Worm (Caenorhabditis elegans) whole organism, midembryonic: ENCODE results near the gene wht-7.
A peak's percentile ranks its signal among the peaks of the same experiment; 100 is the strongest.

Experiments used
- T22C8.4 ChIP-seq: fragments of 200-800 bp; sonication (Bioruptor generic); IDR thresholded peaks from 2 replicates; pipeline ENCODE4 v1.3.6; 2022; ENCODE audit warnings: missing genetic modification characterization, missing compliant biosample characterization
- cog-1 ChIP-seq: sonication (generic microtip); optimal IDR thresholded peaks from 2 replicates; lab custom pipeline; 2016; ENCODE audit warnings: missing genetic modification characterization, missing compliant biosample characterization
- flt-1 ChIP-seq: fragments of 200-800 bp; sonication (Bioruptor generic); IDR thresholded peaks from 2 replicates; pipeline ENCODE4 v1.3.6; 2022; ENCODE audit warnings: missing genetic modification characterization, missing compliant biosample characterization
- klf-2 ChIP-seq: fragments of 200-800 bp; sonication (Bioruptor generic); conservative IDR thresholded peaks from 2 replicates; pipeline ENCODE4 v1.3.6; 2022; ENCODE audit warnings: missing genetic modification reagents, missing genetic modification characterization, missing compliant biosample characterization
- med-1 ChIP-seq: sonication (generic microtip); optimal IDR thresholded peaks from 2 replicates; lab custom pipeline; 2017; ENCODE audit warnings: missing genetic modification characterization, mild to moderate bottlenecking, missing compliant biosample characterization, antibody characterized with exemption, missing genetic modification reagents; ENCODE audit not compliant: insufficient read depth
- ref-1 ChIP-seq: fragments of 200-800 bp; sonication (Bioruptor generic); conservative IDR thresholded peaks from 2 replicates; pipeline ENCODE4 v1.3.6; 2022; ENCODE audit warnings: missing genetic modification reagents, missing genetic modification characterization, missing compliant biosample characterization
- tab-1 ChIP-seq: fragments of 200-800 bp; sonication (Bioruptor generic); IDR thresholded peaks from 2 replicates; pipeline ENCODE4 v1.3.6; 2022; ENCODE audit warnings: missing genetic modification characterization, missing compliant biosample characterization
- ztf-23 ChIP-seq: fragments of 200-800 bp; sonication (Bioruptor generic); IDR thresholded peaks from 2 replicates; pipeline ENCODE4 v1.3.6; 2022; ENCODE audit warnings: missing genetic modification reagents, missing genetic modification characterization, missing compliant biosample characterization
- ztf-29 ChIP-seq: fragments of 200-800 bp; sonication (Bioruptor generic); IDR thresholded peaks from 2 replicates; pipeline ENCODE4 v1.3.6; 2022; ENCODE audit warnings: missing genetic modification reagents, missing genetic modification characterization, missing compliant biosample characterization

Gene wht-7

DNA sequence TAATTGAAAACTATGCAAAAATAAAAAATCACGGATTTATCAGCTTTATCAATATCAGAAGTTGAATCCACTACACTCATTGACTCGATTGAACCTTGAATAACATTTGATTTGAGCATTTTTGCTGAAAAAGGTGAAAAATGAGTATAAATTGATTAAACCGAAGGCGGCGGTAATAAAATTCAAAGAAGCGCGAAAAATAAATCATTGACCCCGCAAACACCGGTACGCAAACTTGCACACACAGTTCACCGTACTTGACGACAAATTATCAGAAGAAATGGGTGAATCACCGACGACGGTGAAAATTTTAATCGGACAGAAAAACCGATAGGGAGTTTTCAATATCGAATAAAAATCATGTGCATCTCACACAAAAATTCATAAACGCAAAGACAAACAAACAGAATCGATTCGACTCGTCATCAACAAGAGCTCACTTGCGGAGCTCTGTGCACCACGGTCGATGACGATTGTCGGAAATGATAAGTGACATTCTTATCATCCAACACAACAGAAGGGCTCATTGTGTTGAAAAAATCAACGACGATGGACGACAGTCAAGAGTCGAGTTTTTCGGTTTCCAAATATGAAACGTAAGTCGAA lies at the start of gene wht-7, which contains the start of gene Y42G9A.1:
TSS of gene wht-7 (minus strand) at position 131 of the 606 bp plus-strand sequence.
TSS of gene Y42G9A.1 (plus strand) at position 495 of the 606 bp plus-strand sequence.
- TF ChIP-seq ref-1 (GFP tag; lab: Robert Waterston, UW) (no peak), tab-1 (GFP tag; lab: Robert Waterston, UW) (no peak), med-1 (no peak), T22C8.4 (GFP tag; lab: Robert Waterston, UW) (no peak), cog-1 (tag; lab: Kevin White, UChicago) (no peak), klf-2 (GFP tag; lab: Robert Waterston, UW) (no peak), ztf-23 (GFP tag; lab: Robert Waterston, UW) (no peak), flt-1 (no peak), ztf-29 (GFP tag; lab: Robert Waterston, UW) (no peak)

DNA sequence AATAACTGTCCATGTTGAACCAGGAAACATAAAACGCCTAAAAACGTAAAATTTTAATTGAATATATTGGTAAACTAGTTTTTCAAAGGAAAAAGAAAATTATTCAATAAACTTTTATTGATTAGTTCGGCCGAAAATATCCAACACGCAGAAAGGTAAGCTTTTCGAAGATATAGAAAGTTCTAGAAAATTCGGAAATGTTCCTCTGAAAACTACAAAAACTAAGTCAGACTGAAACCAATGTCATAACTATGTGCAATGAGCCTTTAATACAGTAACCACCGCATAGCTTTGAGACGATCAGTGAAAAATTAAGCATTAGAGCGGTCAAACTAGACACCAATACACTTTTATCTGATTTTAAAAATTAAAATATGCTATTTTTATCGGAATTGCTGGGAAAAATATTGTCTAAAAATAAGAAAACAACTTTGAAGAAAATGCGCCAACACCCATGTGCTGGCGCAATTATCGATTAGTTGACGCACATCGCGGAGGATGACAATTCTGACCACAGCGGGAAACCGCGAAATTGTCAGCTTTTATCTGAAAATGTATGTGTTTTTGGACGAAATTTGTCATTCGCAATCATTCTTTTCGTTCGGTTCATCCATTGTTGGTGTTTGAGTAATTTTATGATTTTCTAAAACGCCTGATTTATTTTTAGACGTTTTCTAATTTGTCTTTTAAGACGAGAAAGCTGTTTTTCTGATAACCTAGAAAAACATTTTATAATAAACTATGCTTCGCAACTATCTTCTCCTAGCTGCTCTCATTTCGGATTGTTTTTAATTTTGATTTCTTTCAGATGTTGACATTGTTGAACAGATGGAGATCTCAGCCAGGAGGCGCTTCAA lies 49.2 kb upstream of the wht-7 start, which contains the start of the genes C23G10.7 and rpn-2:
TSS of gene C23G10.7 (minus strand) at position 37 of the 857 bp plus-strand sequence.
TSS of gene rpn-2 (plus strand) at position 807 of the 857 bp plus-strand sequence.
- TF ChIP-seq ref-1 (GFP tag; lab: Robert Waterston, UW) (no peak), ztf-29 (GFP tag; lab: Robert Waterston, UW) (no peak), T22C8.4 (GFP tag; lab: Robert Waterston, UW) (peak; percentile 76), cog-1 (tag; lab: Kevin White, UChicago) (no peak), ztf-23 (GFP tag; lab: Robert Waterston, UW) (peak; percentile 74), klf-2 (GFP tag; lab: Robert Waterston, UW) (no peak)

DNA sequence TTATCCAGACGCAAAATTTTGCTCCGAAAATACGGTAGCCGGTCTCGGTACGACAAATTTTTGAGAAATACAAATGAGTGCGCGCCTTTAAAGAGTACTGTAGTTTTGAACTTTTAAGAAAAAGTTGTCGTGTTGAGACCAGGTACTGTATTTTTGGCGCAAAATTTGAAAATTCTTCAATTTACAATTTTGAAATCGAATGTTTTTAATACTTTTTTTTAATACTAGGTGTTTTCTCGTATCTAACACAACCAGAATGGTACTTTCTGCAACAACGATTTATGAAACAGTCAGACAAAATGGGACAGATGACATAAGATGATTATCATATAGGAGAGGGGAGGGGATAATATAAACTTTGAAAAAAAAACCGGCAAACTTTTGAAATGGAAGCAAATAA lies 46.3 kb upstream of the wht-7 start:
- TF ChIP-seq ztf-23 (GFP tag; lab: Robert Waterston, UW) (no peak), ztf-29 (GFP tag; lab: Robert Waterston, UW) (no peak), med-1 (no peak), tab-1 (GFP tag; lab: Robert Waterston, UW) (no peak), T22C8.4 (GFP tag; lab: Robert Waterston, UW) (no peak), ref-1 (GFP tag; lab: Robert Waterston, UW) (no peak), cog-1 (tag; lab: Kevin White, UChicago) (no peak), flt-1 (no peak)

DNA sequence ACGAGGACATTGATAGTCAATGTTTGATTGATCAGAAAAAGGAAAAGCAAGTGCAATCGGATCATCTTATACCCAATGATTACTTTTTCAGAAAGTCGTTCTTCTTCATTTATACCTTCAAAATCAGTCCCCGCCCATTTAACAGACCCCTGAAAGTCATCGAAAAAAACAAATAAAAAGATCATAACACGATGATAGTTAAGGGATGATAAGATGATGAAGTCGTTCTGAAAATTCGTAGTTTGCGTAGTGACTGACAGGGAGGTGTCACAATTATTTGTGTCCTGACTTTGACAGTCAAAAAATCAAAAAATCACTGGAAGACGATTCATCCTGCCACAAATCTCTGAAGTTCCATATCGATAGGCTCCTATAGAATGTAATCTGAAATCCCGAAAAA lies 45.1 kb upstream of the wht-7 start, which contains the start of gene ugt-66:
TSS of gene ugt-66 (minus strand) at position 101 of the 400 bp plus-strand sequence.
- TF ChIP-seq flt-1 (no peak), tab-1 (GFP tag; lab: Robert Waterston, UW) (no peak), ztf-23 (GFP tag; lab: Robert Waterston, UW) (no peak), klf-2 (GFP tag; lab: Robert Waterston, UW) (no peak), ztf-29 (GFP tag; lab: Robert Waterston, UW) (no peak), med-1 (no peak), ref-1 (GFP tag; lab: Robert Waterston, UW) (no peak), cog-1 (tag; lab: Kevin White, UChicago) (no peak), T22C8.4 (GFP tag; lab: Robert Waterston, UW) (no peak)

DNA sequence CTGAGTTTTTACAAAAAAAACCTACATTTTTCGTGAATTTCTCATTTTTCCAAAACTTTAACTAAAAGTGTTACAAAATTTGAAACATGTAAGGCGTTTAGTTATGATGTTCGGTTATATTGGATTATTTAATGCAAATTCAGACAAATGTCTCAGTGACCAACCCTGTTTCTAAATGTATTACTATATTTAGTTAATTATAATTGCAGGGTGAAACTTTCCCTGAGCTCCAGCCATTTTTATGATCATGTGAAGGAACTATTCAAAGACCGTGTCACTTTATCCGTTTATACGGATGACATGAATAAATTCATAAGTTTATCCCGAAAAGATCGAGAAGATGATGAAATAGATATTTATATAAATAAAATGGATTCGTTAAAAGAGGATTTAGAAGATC lies 41.4 kb upstream of the wht-7 start, which contains the start of gene C23G10.5:
TSS of gene C23G10.5 (plus strand) at position 301 of the 400 bp plus-strand sequence.
- TF ChIP-seq ref-1 (GFP tag; lab: Robert Waterston, UW) (no peak), tab-1 (GFP tag; lab: Robert Waterston, UW) (no peak), ztf-29 (GFP tag; lab: Robert Waterston, UW) (no peak), klf-2 (GFP tag; lab: Robert Waterston, UW) (no peak), med-1 (no peak), cog-1 (tag; lab: Kevin White, UChicago) (no peak), T22C8.4 (GFP tag; lab: Robert Waterston, UW) (no peak)

DNA sequence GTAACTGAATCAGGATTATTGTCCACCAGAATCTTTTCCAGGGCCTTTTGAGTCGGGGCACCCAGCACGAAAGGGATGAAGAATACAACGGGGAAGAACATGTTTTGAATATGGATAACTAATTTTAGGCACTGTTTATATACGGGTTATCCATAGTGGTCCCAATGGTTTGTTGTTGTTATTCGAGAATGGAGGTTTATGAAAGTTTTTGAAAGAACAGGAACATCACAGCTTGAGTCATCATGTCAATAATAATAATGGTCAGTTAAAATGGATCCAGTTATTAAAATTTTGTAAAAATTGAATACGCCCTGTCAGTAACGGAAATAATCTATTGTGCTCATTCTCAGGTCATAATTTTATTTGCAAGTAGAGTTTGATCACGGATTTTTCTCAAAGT lies 33.7 kb upstream of the wht-7 start, which contains the start of gene nas-28:
TSS of gene nas-28 (minus strand) at position 101 of the 400 bp plus-strand sequence.
- TF ChIP-seq med-1 (no peak), tab-1 (GFP tag; lab: Robert Waterston, UW) (no peak), cog-1 (tag; lab: Kevin White, UChicago) (no peak), ztf-23 (GFP tag; lab: Robert Waterston, UW) (no peak), ref-1 (GFP tag; lab: Robert Waterston, UW) (no peak), T22C8.4 (GFP tag; lab: Robert Waterston, UW) (no peak), ztf-29 (GFP tag; lab: Robert Waterston, UW) (no peak), klf-2 (GFP tag; lab: Robert Waterston, UW) (no peak), flt-1 (no peak)

DNA sequence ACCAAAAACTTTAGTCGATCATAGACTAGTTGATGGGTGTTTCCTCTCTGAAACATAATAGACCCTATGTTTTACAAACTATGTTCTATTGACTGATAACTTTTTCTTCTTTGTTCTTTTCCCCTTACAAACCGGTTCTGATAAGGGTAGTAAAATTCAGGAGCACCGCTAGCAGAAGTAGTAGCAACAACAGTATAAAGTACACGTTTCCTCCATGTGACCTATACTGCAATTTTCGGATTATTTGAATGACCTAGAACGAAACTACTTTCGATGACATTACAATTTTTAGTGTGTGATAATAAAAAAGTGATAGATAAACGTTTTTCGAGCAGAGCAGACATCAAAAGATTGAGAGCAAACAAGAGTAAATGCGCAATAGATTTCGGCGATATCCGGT lies 30.9 kb upstream of the wht-7 start:
- TF ChIP-seq ztf-23 (GFP tag; lab: Robert Waterston, UW) (no peak), ref-1 (GFP tag; lab: Robert Waterston, UW) (no peak), tab-1 (GFP tag; lab: Robert Waterston, UW) (no peak), klf-2 (GFP tag; lab: Robert Waterston, UW) (no peak), flt-1 (no peak), ztf-29 (GFP tag; lab: Robert Waterston, UW) (no peak), T22C8.4 (GFP tag; lab: Robert Waterston, UW) (no peak), med-1 (no peak), cog-1 (tag; lab: Kevin White, UChicago) (no peak)

DNA sequence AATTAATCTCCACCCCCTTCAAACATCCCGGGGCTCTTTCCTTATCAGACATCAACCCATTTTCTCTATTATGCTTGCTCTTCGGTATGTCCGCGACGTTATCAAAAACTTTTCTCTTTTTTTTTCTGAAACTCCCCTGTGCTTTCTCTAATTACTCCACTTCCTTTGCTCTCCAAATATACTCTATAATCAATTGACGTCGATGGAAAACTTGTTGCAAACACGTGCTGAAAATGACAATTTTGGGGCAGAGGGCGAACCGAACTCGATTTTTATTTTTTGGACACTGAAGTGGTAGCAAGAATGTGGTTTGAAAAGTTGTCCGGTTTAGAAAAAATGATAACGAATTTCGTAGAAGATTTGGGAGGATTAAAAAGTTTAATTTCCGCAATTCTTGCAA lies 29.7 kb upstream of the wht-7 start:
- no peak for TF ChIP-seq tab-1 (GFP tag; lab: Robert Waterston, UW)
- TF ChIP-seq ztf-29 (GFP tag; lab: Robert Waterston, UW) = no peak
- TF ChIP-seq med-1 = no peak
- TF ChIP-seq T22C8.4 (GFP tag; lab: Robert Waterston, UW) = no peak
- no peak for TF ChIP-seq cog-1 (tag; lab: Kevin White, UChicago)
- no peak for TF ChIP-seq ztf-23 (GFP tag; lab: Robert Waterston, UW)
- no peak for TF ChIP-seq klf-2 (GFP tag; lab: Robert Waterston, UW)
- TF ChIP-seq flt-1 = no peak
- no peak for TF ChIP-seq ref-1 (GFP tag; lab: Robert Waterston, UW)
